Worm (Caenorhabditis elegans): Measurements from ENCODE around the gene cyn-7.
A peak's percentile ranks its signal among the peaks of the same experiment; 100 is the strongest.

Gene cyn-7

ce11 chrV:15197955-15198354, 10.8 kb upstream of the cyn-7 start, which contains the start of gene srw-1:
srw-1 (plus strand) TSS chrV:15198255.
- TF ChIP-seq Y55F3AM.14 (GFP tag; optimal IDR thresholded peaks at IDR 0.05) (no peak), ztf-11 (tag; optimal IDR thresholded peaks at IDR 0.05) (no peak), alr-1 (tag; optimal IDR thresholded peaks at IDR 0.05) (no peak), sma-9 (GFP tag; optimal IDR thresholded peaks at IDR 0.05) (no peak), sma-9 (tag; optimal IDR thresholded peaks at IDR 0.05) (no peak), dmd-4 (tag; optimal IDR thresholded peaks at IDR 0.05) (no peak), nhr-10 (tag; optimal IDR thresholded peaks at IDR 0.05) (no peak), nhr-25 (tag; optimal IDR thresholded peaks at IDR 0.05) (no peak), mab-5 (tag; optimal IDR thresholded peaks at IDR 0.05) (no peak), elt-3 (tag; optimal IDR thresholded peaks at IDR 0.05) (no peak), ztf-4 (tag; optimal IDR thresholded peaks at IDR 0.05) (no peak), unc-55 (GFP tag; optimal IDR thresholded peaks at IDR 0.05) (no peak), lsy-2 (tag; optimal IDR thresholded peaks at IDR 0.05) (no peak), mdl-1 (tag; optimal IDR thresholded peaks at IDR 0.05) (no peak), aly-2 (tag; optimal IDR thresholded peaks at IDR 0.05) (no peak), blmp-1 (tag; optimal IDR thresholded peaks at IDR 0.05; ENCODE audit: insufficient read depth) (no peak), unc-62 (GFP tag; optimal IDR thresholded peaks at IDR 0.05) (no peak), nhr-12 (tag; optimal IDR thresholded peaks at IDR 0.05) (no peak)

ce11 chrV:15193909-15194308, 6.7 kb upstream of the cyn-7 start, which contains the start of gene Y75B12B.13:
Y75B12B.13 (minus strand) TSS chrV:15194009.
- TF ChIP-seq elt-3 (tag; optimal IDR thresholded peaks at IDR 0.05) (no peak), C34F6.9 (tag; optimal IDR thresholded peaks at IDR 0.05) (no peak)

ce11 chrV:15192377-15192776, 5.2 kb upstream of the cyn-7 start, which contains the start of gene plc-2:
plc-2 (plus strand) TSS chrV:15192572.
- TF ChIP-seq sma-9 (GFP tag; optimal IDR thresholded peaks at IDR 0.05) = no peak
- TF ChIP-seq sma-9 (tag; optimal IDR thresholded peaks at IDR 0.05) = no peak
- peak; percentile 76 for TF ChIP-seq fos-1 (tag; optimal IDR thresholded peaks at IDR 0.05)
- TF ChIP-seq nhr-237 (tag; optimal IDR thresholded peaks at IDR 0.05) = no peak
- peak; percentile 18 for TF ChIP-seq crh-2 (tag; optimal IDR thresholded peaks at IDR 0.05)
- TF ChIP-seq ztf-11 (tag; optimal IDR thresholded peaks at IDR 0.05) = no peak

- TF ChIP-seq snpc-4 (tag; optimal IDR thresholded peaks at IDR 0.05) (no peak), crh-2 (tag; optimal IDR thresholded peaks at IDR 0.05) (no peak), sma-3 (GFP tag; optimal IDR thresholded peaks at IDR 0.05) (no peak), nhr-129 (tag; optimal IDR thresholded peaks at IDR 0.05) (no peak), gmeb-1 (tag; optimal IDR thresholded peaks at IDR 0.05) (no peak), nhr-10 (tag; optimal IDR thresholded peaks at IDR 0.05) (no peak), nhr-11 (tag; optimal IDR thresholded peaks at IDR 0.05) (no peak), unc-39 (tag; optimal IDR thresholded peaks at IDR 0.05) (no peak), zag-1 (tag; optimal IDR thresholded peaks at IDR 0.05) (no peak), ceh-82 (tag; optimal IDR thresholded peaks at IDR 0.05) (no peak), egl-27 (tag; optimal IDR thresholded peaks at IDR 0.05) (no peak), unc-62 (GFP tag; optimal IDR thresholded peaks at IDR 0.05) (no peak), dmd-4 (tag; optimal IDR thresholded peaks at IDR 0.05) (no peak), nhr-6 (tag; optimal IDR thresholded peaks at IDR 0.05) (no peak), elt-1 (tag; optimal IDR thresholded peaks at IDR 0.05) (no peak), elt-3 (tag; optimal IDR thresholded peaks at IDR 0.05) (no peak), ama-1 (optimal IDR thresholded peaks at IDR 0.05) (no peak), ztf-11 (tag; optimal IDR thresholded peaks at IDR 0.05) (no peak), unc-55 (GFP tag; optimal IDR thresholded peaks at IDR 0.05) (no peak)
Measured at ce11 chrV:15191971-15192370, 4.8 kb upstream of the cyn-7 start.

- TF ChIP-seq egl-27 (tag; optimal IDR thresholded peaks at IDR 0.05) (peak; percentile 56), lin-11 (tag; optimal IDR thresholded peaks at IDR 0.05) (peak; percentile 66), nhr-6 (tag; optimal IDR thresholded peaks at IDR 0.05) (no peak), elt-3 (tag; optimal IDR thresholded peaks at IDR 0.05) (no peak), ztf-4 (tag; optimal IDR thresholded peaks at IDR 0.05) (peak; percentile 70), elt-1 (tag; optimal IDR thresholded peaks at IDR 0.05) (no peak), lin-13 (GFP tag; optimal IDR thresholded peaks at IDR 0.05) (peak; percentile 76), snpc-4 (tag; optimal IDR thresholded peaks at IDR 0.05) (peak; percentile 55), sma-3 (GFP tag; optimal IDR thresholded peaks at IDR 0.05) (peak; percentile 80), crh-2 (tag; optimal IDR thresholded peaks at IDR 0.05) (peak; percentile 82), ZK546.5 (tag; optimal IDR thresholded peaks at IDR 0.05) (no peak), aly-2 (tag; optimal IDR thresholded peaks at IDR 0.05) (no peak), dmd-4 (tag; optimal IDR thresholded peaks at IDR 0.05) (no peak), ztf-11 (tag; optimal IDR thresholded peaks at IDR 0.05) (no peak), nhr-77 (tag; optimal IDR thresholded peaks at IDR 0.05) (no peak), peb-1 (tag; optimal IDR thresholded peaks at IDR 0.05) (no peak), mab-5 (tag; optimal IDR thresholded peaks at IDR 0.05) (peak; percentile 2), sem-4 (tag; optimal IDR thresholded peaks at IDR 0.05) (peak; percentile 75), lin-39 (tag; optimal IDR thresholded peaks at IDR 0.05) (no peak), gmeb-1 (tag; optimal IDR thresholded peaks at IDR 0.05) (peak; percentile 76), lsy-2 (tag; optimal IDR thresholded peaks at IDR 0.05) (peak; percentile 25 to 63), nhr-129 (tag; optimal IDR thresholded peaks at IDR 0.05) (peak; percentile 88), mbf-1 (tag; optimal IDR thresholded peaks at IDR 0.05) (no peak), ztf-1 (GFP tag; conservative IDR thresholded peaks at IDR 0.05) (no peak), alr-1 (tag; optimal IDR thresholded peaks at IDR 0.05) (no peak), nhr-237 (tag; optimal IDR thresholded peaks at IDR 0.05) (no peak), unc-62 (GFP tag; optimal IDR thresholded peaks at IDR 0.05) (no peak), nhr-21 (tag; optimal IDR thresholded peaks at IDR 0.05) (peak; percentile 81), unc-39 (tag; optimal IDR thresholded peaks at IDR 0.05) (no peak)
Measured at ce11 chrV:15190903-15191302, 3.7 kb upstream of the cyn-7 start, which contains the start of gene Y75B12B.11. Y75B12B.11 (plus strand) TSS chrV:15191296.
